Fruit fly (Drosophila melanogaster) whole organism, pupa: Measurements from ENCODE around the gene CG12991.

Source experiments
- CG10348 ChIP-seq: fragments of 200-800 bp; sonication (Bioruptor generic); IDR thresholded peaks from 2 replicates; pipeline ENCODE4 v1.3.6; 2022; ENCODE audit warnings: missing biosample characterization, missing genetic modification characterization
- CG12605 ChIP-seq: fragments of 200-800 bp; sonication (Bioruptor generic); IDR thresholded peaks from 2 replicates; pipeline ENCODE4 v1.3.6; 2022; ENCODE audit warnings: missing biosample characterization, missing genetic modification characterization
- CG13204 ChIP-seq: fragments of 200-800 bp; sonication (Bioruptor generic); optimal IDR thresholded peaks from 2 replicates; lab custom pipeline; 2018; ENCODE audit warnings: missing biosample characterization, mild to moderate bottlenecking, missing genetic modification characterization, moderate library complexity
- CG14655 ChIP-seq: fragments of 200-800 bp; sonication (Bioruptor generic); optimal IDR thresholded peaks from 3 replicates; lab custom pipeline; 2017; ENCODE audit warnings: mild to moderate bottlenecking, missing biosample characterization, missing genetic modification reagents, missing genetic modification characterization
- CG15710 ChIP-seq: fragments of 200-800 bp; sonication (Bioruptor generic); optimal IDR thresholded peaks from 2 replicates; lab custom pipeline; 2018; ENCODE audit warnings: missing biosample characterization, mild to moderate bottlenecking, missing genetic modification characterization, moderate library complexity
- CG17806 ChIP-seq: fragments of 200-800 bp; sonication (Bioruptor generic); optimal IDR thresholded peaks from 2 replicates; lab custom pipeline; 2018; ENCODE audit warnings: missing biosample characterization, mild to moderate bottlenecking, missing genetic modification characterization, moderate library complexity
- CG32121 ChIP-seq: fragments of 200-800 bp; sonication (Bioruptor generic); IDR thresholded peaks from 2 replicates; pipeline ENCODE4 v1.3.6; 2022; ENCODE audit warnings: missing biosample characterization, missing genetic modification characterization
- CG34367 ChIP-seq: fragments of 200-800 bp; sonication (Bioruptor generic); optimal IDR thresholded peaks from 2 replicates; lab custom pipeline; 2018; ENCODE audit warnings: missing biosample characterization, mild to moderate bottlenecking, missing genetic modification characterization
- CG4496 ChIP-seq: fragments of 200-800 bp; sonication (Bioruptor generic); IDR thresholded peaks from 3 replicates; pipeline ENCODE4 v1.3.6; 2022; ENCODE audit warnings: missing biosample characterization, missing genetic modification characterization
- CG8159 ChIP-seq: fragments of 200-800 bp; sonication (Bioruptor generic); optimal IDR thresholded peaks from 3 replicates; lab custom pipeline; 2018; ENCODE audit warnings: missing biosample characterization, mild to moderate bottlenecking, missing genetic modification characterization, moderate library complexity
- CG8301 ChIP-seq: fragments of 200-800 bp; sonication (Bioruptor generic); optimal IDR thresholded peaks from 2 replicates; lab custom pipeline; 2018; ENCODE audit warnings: missing biosample characterization, mild to moderate bottlenecking, missing genetic modification characterization
- CG9948 ChIP-seq: fragments of 200-800 bp; sonication (Bioruptor generic); optimal IDR thresholded peaks from 2 replicates; lab custom pipeline; 2018; ENCODE audit warnings: missing biosample characterization, mild to moderate bottlenecking, missing genetic modification characterization, moderate library complexity
- D1 ChIP-seq: fragments of 200-800 bp; sonication (Bioruptor generic); optimal IDR thresholded peaks from 2 replicates; lab custom pipeline; 2018; ENCODE audit warnings: missing biosample characterization, mild to moderate bottlenecking, missing genetic modification characterization, moderate library complexity
- EcR ChIP-seq: fragments of 200-800 bp; sonication (Bioruptor generic); optimal IDR thresholded peaks from 3 replicates; lab custom pipeline; 2019; ENCODE audit warnings: missing biosample characterization, missing genetic modification characterization, mild to moderate bottlenecking, moderate library complexity, missing genetic modification reagents
- Ets98B ChIP-seq: fragments of 200-800 bp; sonication (Bioruptor generic); IDR thresholded peaks from 2 replicates; pipeline ENCODE4 v1.3.6; 2022; ENCODE audit warnings: missing biosample characterization, missing genetic modification characterization
- Pif1A ChIP-seq: fragments of 200-800 bp; sonication (Bioruptor generic); optimal IDR thresholded peaks from 3 replicates; lab custom pipeline; 2016; ENCODE audit warnings: missing biosample characterization, missing genetic modification characterization
- Pif1B ChIP-seq: fragments of 200-800 bp; sonication (Bioruptor generic); optimal IDR thresholded peaks from 3 replicates; lab custom pipeline; 2016; ENCODE audit warnings: missing biosample characterization, missing genetic modification characterization
- Snoo ChIP-seq: fragments of 200-800 bp; sonication (Bioruptor generic); optimal IDR thresholded peaks from 3 replicates; lab custom pipeline; 2017; ENCODE audit warnings: missing biosample characterization, mild to moderate bottlenecking, missing genetic modification characterization, inconsistent platforms
- fd96Ca ChIP-seq: fragments of 200-800 bp; sonication (Bioruptor generic); IDR thresholded peaks from 3 replicates; pipeline ENCODE4 v1.3.6; 2022; ENCODE audit warnings: missing biosample characterization, missing genetic modification characterization
- gl ChIP-seq: fragments of 200-800 bp; sonication (Bioruptor generic); optimal IDR thresholded peaks from 2 replicates; lab custom pipeline; 2018; ENCODE audit warnings: missing biosample characterization, mild to moderate bottlenecking, missing genetic modification characterization
- rn ChIP-seq: fragments of 200-800 bp; sonication (Bioruptor generic); IDR thresholded peaks from 2 replicates; pipeline ENCODE4 v1.3.6; 2022; ENCODE audit warnings: missing biosample characterization, missing genetic modification characterization

Gene CG12991

DNA sequence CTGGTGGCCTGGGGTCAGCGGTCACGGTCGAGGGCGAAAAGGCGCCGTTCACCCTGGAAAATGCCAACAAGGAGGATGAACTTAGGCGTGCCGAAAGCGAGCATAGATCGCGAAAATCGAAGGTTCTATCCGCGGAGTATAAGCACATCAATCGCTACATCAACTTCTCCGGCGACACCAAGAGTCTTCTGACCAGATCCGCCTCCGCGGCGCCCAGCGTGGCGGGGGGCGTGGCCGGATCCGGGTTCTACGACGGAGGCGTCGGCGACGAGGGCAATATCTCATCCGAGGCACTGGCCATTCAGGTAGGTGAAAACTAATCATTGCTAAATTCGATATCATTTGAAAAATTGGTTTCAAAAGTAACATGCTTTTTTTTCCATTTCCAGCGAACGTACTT, 18.0 kb downstream of the CG12991 start:
- TF ChIP-seq CG4496 (GFP tag; lab: Robert Waterston, UW) (no peak), CG8301 (tag; lab: Kevin White, UChicago) (no peak), CG13204 (no peak), CG17806 (tag; lab: Kevin White, UChicago) (no peak), CG14655 (GFP tag; lab: Kevin White, UChicago) (no peak), D1 (tag; lab: Kevin White, UChicago) (no peak), Snoo (tag; lab: Kevin White, UChicago) (no peak), EcR (GFP tag; lab: Kevin White, UChicago) (no peak), Pif1B (GFP tag; lab: Kevin White, UChicago) (no peak), CG10348 (GFP tag; lab: Robert Waterston, UW) (no peak), Ets98B (GFP tag; lab: Robert Waterston, UW) (no peak), CG15710 (no peak), CG32121 (GFP tag; lab: Robert Waterston, UW) (no peak), gl (tag; lab: Kevin White, UChicago) (no peak)
- TF ChIP-seq, all 21 proteins: peak for 0

DNA sequence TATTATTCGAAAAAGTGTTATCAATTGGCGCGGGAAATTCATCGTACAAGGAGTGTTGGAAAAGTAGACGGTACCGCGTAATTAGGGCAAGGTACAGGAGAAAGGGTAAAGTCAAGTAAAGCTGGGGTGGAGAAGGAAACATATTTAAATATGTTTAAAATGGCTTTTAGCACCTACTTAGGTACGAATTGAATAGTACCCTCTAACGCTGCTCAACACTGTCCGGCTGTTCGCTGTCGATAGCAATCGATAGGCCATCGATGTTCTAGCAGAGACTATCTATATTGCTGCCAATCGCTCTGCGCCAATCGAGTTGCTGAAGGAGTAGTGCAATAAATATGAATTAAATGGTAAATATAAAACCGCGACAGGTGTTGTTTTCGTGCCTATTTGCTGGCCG, 19.7 kb downstream of the CG12991 start, which contains the start of gene X11L:
Gene X11L, plus strand, starts transcription at position 279 of the 400 bp plus-strand sequence.
- peak; percentile 38 for TF ChIP-seq CG8159 (tag; lab: Kevin White, UChicago)
- TF ChIP-seq CG14655 (GFP tag; lab: Kevin White, UChicago) = no peak
- TF ChIP-seq rn (GFP tag; lab: Robert Waterston, UW) = peak; percentile 26; the same call in 1 of the 2 replicates
- TF ChIP-seq CG13204 = no peak
- TF ChIP-seq CG8301 (tag; lab: Kevin White, UChicago) = peak; percentile 33
- TF ChIP-seq CG4496 (GFP tag; lab: Robert Waterston, UW) = peak; percentile 74; the same call in 2 of the 3 replicates
- TF ChIP-seq CG12605 (GFP tag; lab: Robert Waterston, UW) = no peak
- TF ChIP-seq Pif1B (GFP tag; lab: Kevin White, UChicago) = peak; percentile 30
- peak; percentile 68 for TF ChIP-seq Ets98B (GFP tag; lab: Robert Waterston, UW)
- peak; percentile 24 for TF ChIP-seq CG34367 (tag; lab: Kevin White, UChicago)
- peak; percentile 25 for TF ChIP-seq Snoo (tag; lab: Kevin White, UChicago)
- peak; percentile 14 for TF ChIP-seq CG9948 (tag; lab: Kevin White, UChicago)
- TF ChIP-seq D1 (tag; lab: Kevin White, UChicago) = no peak
- peak; percentile 56 for TF ChIP-seq Pif1A (GFP tag; lab: Kevin White, UChicago)
- peak; percentile 20 for TF ChIP-seq CG15710
- peak; percentile 72 for TF ChIP-seq CG32121 (GFP tag; lab: Robert Waterston, UW)
- no peak for TF ChIP-seq gl (tag; lab: Kevin White, UChicago)
- TF ChIP-seq fd96Ca = peak; percentile 75
- TF ChIP-seq CG17806 (tag; lab: Kevin White, UChicago) = peak; percentile 3
- TF ChIP-seq, all 21 proteins: peak for 14

DNA sequence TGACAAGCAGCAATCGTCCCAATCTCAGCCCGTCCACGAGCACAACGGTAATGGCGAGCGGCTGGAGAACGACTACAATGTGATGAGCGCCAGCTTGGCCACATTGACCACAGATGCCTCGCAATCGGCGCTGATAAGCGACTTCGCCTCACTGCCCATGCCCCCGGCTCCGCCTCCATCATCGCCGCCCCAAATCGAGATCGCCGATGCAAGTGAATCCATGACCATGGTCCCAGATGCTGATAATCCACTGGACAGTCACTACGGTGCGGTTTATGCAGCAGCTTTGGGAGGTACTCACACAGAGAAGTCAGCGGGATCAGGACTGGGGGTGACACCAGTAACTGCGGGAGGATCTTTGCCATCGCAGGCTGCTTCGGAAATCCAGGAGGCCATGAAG, 22.8 kb downstream of the CG12991 start:
- TF ChIP-seq CG14655 (GFP tag; lab: Kevin White, UChicago) = no peak
- no peak for TF ChIP-seq CG34367 (tag; lab: Kevin White, UChicago)
- TF ChIP-seq CG32121 (GFP tag; lab: Robert Waterston, UW) = no peak
- no peak for TF ChIP-seq CG8301 (tag; lab: Kevin White, UChicago)
- no peak for TF ChIP-seq gl (tag; lab: Kevin White, UChicago)
- no peak for TF ChIP-seq CG8159 (tag; lab: Kevin White, UChicago)
- TF ChIP-seq CG4496 (GFP tag; lab: Robert Waterston, UW) = no peak
- no peak for TF ChIP-seq CG12605 (GFP tag; lab: Robert Waterston, UW)
- TF ChIP-seq Pif1B (GFP tag; lab: Kevin White, UChicago) = no peak
- no peak for TF ChIP-seq CG17806 (tag; lab: Kevin White, UChicago)
- TF ChIP-seq Pif1A (GFP tag; lab: Kevin White, UChicago) = no peak
- no peak for TF ChIP-seq CG9948 (tag; lab: Kevin White, UChicago)
- no peak for TF ChIP-seq Snoo (tag; lab: Kevin White, UChicago)
- TF ChIP-seq Ets98B (GFP tag; lab: Robert Waterston, UW) = no peak
- TF ChIP-seq fd96Ca = no peak
- no peak for TF ChIP-seq EcR (GFP tag; lab: Kevin White, UChicago)
- no peak for TF ChIP-seq CG15710

- TF ChIP-seq CG17806 (tag; lab: Kevin White, UChicago) = no peak
- no peak for TF ChIP-seq CG10348 (GFP tag; lab: Robert Waterston, UW)
- no peak for TF ChIP-seq CG4496 (GFP tag; lab: Robert Waterston, UW)
- no peak for TF ChIP-seq Snoo (tag; lab: Kevin White, UChicago)
- no peak for TF ChIP-seq EcR (GFP tag; lab: Kevin White, UChicago)
- TF ChIP-seq, all 21 proteins: peak for 0
Observed at dm6 chrX:17611455-17611854, 31.8 kb downstream of the CG12991 start.

DNA sequence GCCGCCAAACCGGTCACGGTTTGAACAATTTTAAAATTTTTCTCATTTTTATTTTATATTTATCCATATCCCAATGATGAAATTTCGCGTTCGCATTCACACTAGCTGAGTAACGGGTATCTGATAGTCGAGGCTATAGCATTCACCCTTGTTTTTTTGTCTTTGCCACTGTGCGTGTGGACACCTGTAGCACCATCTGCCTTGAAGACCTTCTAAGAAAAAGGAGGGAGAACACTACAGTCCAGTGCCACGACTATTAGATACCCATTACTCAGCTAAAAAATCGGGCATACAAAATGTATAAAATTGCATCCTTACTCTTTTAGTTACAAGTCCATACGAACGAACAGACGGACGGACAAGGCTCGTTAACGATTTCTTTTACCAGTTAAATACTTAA, 42.5 kb downstream of the CG12991 start:
- TF ChIP-seq CG14655 (GFP tag; lab: Kevin White, UChicago) (no peak), CG15710 (no peak), D1 (tag; lab: Kevin White, UChicago) (no peak), CG10348 (GFP tag; lab: Robert Waterston, UW) (no peak), Ets98B (GFP tag; lab: Robert Waterston, UW) (no peak), CG8159 (tag; lab: Kevin White, UChicago) (no peak), CG12605 (GFP tag; lab: Robert Waterston, UW) (no peak)
